Fruit fly (Drosophila melanogaster) whole organism, embryonic: ENCODE data around the gene org-1.

Source experiments
- Antp ChIP-seq: fragments of 200-800 bp; sonication (Bioruptor generic); optimal IDR thresholded peaks from 3 replicates; lab custom pipeline; 2016; ENCODE audit warnings: missing biosample characterization, missing genetic modification characterization
- CG11695 ChIP-seq: fragments of 200-800 bp; sonication (Bioruptor generic); IDR thresholded peaks from 3 replicates; pipeline ENCODE4 v1.3.6; 2022; ENCODE audit warnings: missing biosample characterization, missing genetic modification characterization
- CG13287 ChIP-seq: fragments of 200-800 bp; sonication (Bioruptor generic); IDR thresholded peaks from 2 replicates; pipeline ENCODE4 v1.3.6; 2022; ENCODE audit warnings: missing biosample characterization, missing genetic modification characterization; ENCODE audit not compliant: partially characterized antibody
- CG13894 ChIP-seq: fragments of 200-800 bp; sonication (Bioruptor generic); optimal IDR thresholded peaks from 3 replicates; lab custom pipeline; 2018; ENCODE audit warnings: missing biosample characterization, mild to moderate bottlenecking, missing genetic modification characterization, moderate library complexity
- CG14441 ChIP-seq: fragments of 200-800 bp; sonication (Bioruptor generic); IDR thresholded peaks from 2 replicates; pipeline ENCODE4 v1.3.6; 2022; ENCODE audit warnings: missing biosample characterization, missing genetic modification characterization
- CG14667 ChIP-seq: fragments of 200-800 bp; sonication (Bioruptor generic); IDR thresholded peaks from 2 replicates; pipeline ENCODE4 v1.3.6; 2022; ENCODE audit warnings: missing biosample characterization, missing genetic modification characterization
- CG15601 ChIP-seq: fragments of 200-800 bp; sonication (Bioruptor generic); optimal IDR thresholded peaks from 3 replicates; lab custom pipeline; 2019; ENCODE audit warnings: missing biosample characterization, mild to moderate bottlenecking, missing genetic modification characterization, moderate library complexity
- CG1603 ChIP-seq: fragments of 200-800 bp; sonication (Bioruptor generic); optimal IDR thresholded peaks from 2 replicates; lab custom pipeline; 2019; ENCODE audit warnings: missing biosample characterization, mild to moderate bottlenecking, missing genetic modification characterization, moderate library complexity
- CG2712 ChIP-seq: fragments of 200-800 bp; optimal IDR thresholded peaks from 3 replicates; lab custom pipeline; 2019; ENCODE audit warnings: missing biosample characterization, mild to moderate bottlenecking, missing genetic modification characterization, moderate library complexity
- CG3065 ChIP-seq: fragments of 200-800 bp; sonication (Bioruptor generic); optimal IDR thresholded peaks from 2 replicates; lab custom pipeline; 2016; ENCODE audit warnings: missing biosample characterization, missing genetic modification characterization
- CG3281 ChIP-seq: fragments of 200-800 bp; sonication (Bioruptor generic); optimal IDR thresholded peaks from 3 replicates; lab custom pipeline; 2017; ENCODE audit warnings: missing biosample characterization, mild to moderate bottlenecking, missing genetic modification characterization
- CG34422 ChIP-seq: fragments of 200-800 bp; sonication (Bioruptor generic); IDR thresholded peaks from 3 replicates; pipeline ENCODE4 v1.3.6; 2022; ENCODE audit warnings: missing biosample characterization, missing genetic modification characterization
- CG3726 ChIP-seq: fragments of 200-800 bp; sonication (Bioruptor generic); IDR thresholded peaks from 3 replicates; pipeline ENCODE4, ENCODE4 v1.3.6; 2022; ENCODE audit warnings: missing biosample characterization, missing genetic modification characterization
- CG3847 ChIP-seq: fragments of 200-800 bp; sonication (Bioruptor generic); IDR thresholded peaks from 2 replicates; pipeline ENCODE4 v1.3.6; 2022; ENCODE audit warnings: missing biosample characterization, missing genetic modification characterization
- CG43689 ChIP-seq: fragments of 200-800 bp; sonication (Bioruptor generic); IDR thresholded peaks from 2 replicates; pipeline ENCODE4 v1.3.6; 2022; ENCODE audit warnings: missing biosample characterization, missing genetic modification characterization
- CG6683 ChIP-seq: fragments of 200-800 bp; sonication (Bioruptor generic); optimal IDR thresholded peaks from 2 replicates; lab custom pipeline; 2017; ENCODE audit warnings: missing biosample characterization, mild to moderate bottlenecking, missing genetic modification characterization, missing genetic modification reagents
- CG6689 ChIP-seq: fragments of 200-800 bp; sonication (Bioruptor generic); IDR thresholded peaks from 2 replicates; pipeline ENCODE4 v1.3.6; 2022; ENCODE audit warnings: missing biosample characterization, missing genetic modification characterization
- CG7271 ChIP-seq: fragments of 200-800 bp; sonication (Bioruptor generic); optimal IDR thresholded peaks from 2 replicates; lab custom pipeline; 2018; ENCODE audit warnings: missing biosample characterization, mild to moderate bottlenecking, missing genetic modification characterization, moderate library complexity
- D19B ChIP-seq: fragments of 200-800 bp; sonication (Bioruptor generic); optimal IDR thresholded peaks from 2 replicates; lab custom pipeline; 2017; ENCODE audit warnings: missing biosample characterization, mild to moderate bottlenecking, missing genetic modification characterization
- Dp ChIP-seq: fragments of 200-800 bp; sonication (Bioruptor generic); optimal IDR thresholded peaks from 2 replicates; lab custom pipeline; 2018; ENCODE audit warnings: missing biosample characterization, mild to moderate bottlenecking, missing genetic modification characterization, moderate library complexity
- Elba2 ChIP-seq: fragments of 200-800 bp; sonication (Bioruptor generic); optimal IDR thresholded peaks from 3 replicates; lab custom pipeline; 2016; ENCODE audit warnings: missing biosample characterization, missing genetic modification characterization
- Gug ChIP-seq: fragments of 200-800 bp; sonication (Bioruptor generic); IDR thresholded peaks from 4 replicates; pipeline ENCODE4 v1.3.6; 2022; ENCODE audit warnings: missing biosample characterization, missing genetic modification characterization
- H2.0 ChIP-seq: fragments of 200-800 bp; sonication (Bioruptor generic); IDR thresholded peaks from 2 replicates; pipeline ENCODE4 v1.3.6; 2022; ENCODE audit warnings: missing biosample characterization, missing genetic modification characterization
- MTF-1 ChIP-seq: fragments of 200-800 bp; sonication (Bioruptor generic); optimal IDR thresholded peaks from 2 replicates; lab custom pipeline; 2018; ENCODE audit warnings: missing biosample characterization, mild to moderate bottlenecking, missing genetic modification characterization, borderline replicate concordance
- Max ChIP-seq: fragments of 200-800 bp; sonication (Bioruptor generic); optimal IDR thresholded peaks from 2 replicates; lab custom pipeline; 2016; ENCODE audit warnings: missing biosample characterization, mild to moderate bottlenecking, missing genetic modification characterization
- Opbp ChIP-seq: fragments of 200-800 bp; sonication (Bioruptor generic); IDR thresholded peaks from 3 replicates; pipeline ENCODE4 v1.3.6; 2022; ENCODE audit warnings: missing biosample characterization, missing genetic modification characterization; ENCODE audit not compliant: partially characterized antibody
- Poxn ChIP-seq: fragments of 200-800 bp; sonication (Bioruptor generic); IDR thresholded peaks from 2 replicates; pipeline ENCODE4 v1.3.6; 2022; ENCODE audit warnings: missing biosample characterization, missing genetic modification characterization
- Scr ChIP-seq: fragments of 200-800 bp; sonication (Bioruptor generic); IDR thresholded peaks from 2 replicates; pipeline ENCODE4 v1.3.6; 2022; ENCODE audit warnings: missing biosample characterization, missing genetic modification characterization; ENCODE audit not compliant: partially characterized antibody
- Side ChIP-seq: fragments of 200-800 bp; sonication (Bioruptor generic); optimal IDR thresholded peaks from 2 replicates; lab custom pipeline; 2016; ENCODE audit warnings: missing biosample characterization, missing genetic modification characterization
- Tbp ChIP-seq: fragments of >200 bp; optimal IDR thresholded peaks from 2 replicates; lab custom pipeline; 2018; ENCODE audit warnings: missing biosample characterization, missing genetic modification characterization
- Xrp1 ChIP-seq: fragments of 200-800 bp; sonication (Bioruptor generic); IDR thresholded peaks from 2 replicates; pipeline ENCODE4 v1.3.6; 2022; ENCODE audit warnings: missing biosample characterization, missing genetic modification characterization
- ab ChIP-seq: fragments of 200-800 bp; sonication (Bioruptor generic); optimal IDR thresholded peaks from 2 replicates; lab custom pipeline; 2016; ENCODE audit warnings: missing biosample characterization, missing genetic modification characterization
- ac ChIP-seq: fragments of 200-800 bp; sonication (Bioruptor generic); optimal IDR thresholded peaks from 3 replicates; lab custom pipeline; 2017; ENCODE audit warnings: missing biosample characterization, mild to moderate bottlenecking, missing genetic modification characterization
- cad ChIP-seq: fragments of >200 bp; optimal IDR thresholded peaks from 2 replicates; lab custom pipeline; 2017; ENCODE audit warnings: missing biosample characterization, missing genetic modification characterization
- dan ChIP-seq: fragments of 200-800 bp; sonication (Bioruptor generic); IDR thresholded peaks from 2 replicates; pipeline ENCODE4 v1.3.6; 2022; ENCODE audit warnings: missing biosample characterization, missing genetic modification characterization
- exex ChIP-seq: fragments of 200-800 bp; sonication (Bioruptor generic); optimal IDR thresholded peaks from 4 replicates; lab custom pipeline; 2018; ENCODE audit warnings: missing biosample characterization, mild to moderate bottlenecking, missing genetic modification characterization, moderate library complexity
- lbe ChIP-seq: fragments of 200-800 bp; sonication (Bioruptor generic); optimal IDR thresholded peaks from 2 replicates; lab custom pipeline; 2016; ENCODE audit warnings: missing biosample characterization, mild to moderate bottlenecking, missing genetic modification characterization
- lola ChIP-seq, 3 experiments: fragments of >200 bp in 2 of 3; fragments of 200-800 bp in 1 of 3; sonication (Bioruptor generic) in 1 of 3; optimal IDR thresholded peaks; 2 replicates each; lab custom pipeline; 2017 to 2019; ENCODE audit warnings: missing biosample characterization in 3 of 3, missing genetic modification characterization in 3 of 3, mild to moderate bottlenecking in 1 of 3, moderate library complexity in 1 of 3
- luna ChIP-seq: fragments of 200-800 bp; sonication (Bioruptor generic); optimal IDR thresholded peaks from 2 replicates; lab custom pipeline; 2016; ENCODE audit warnings: missing biosample characterization, missing genetic modification characterization
- mld ChIP-seq: fragments of 200-800 bp; sonication (Bioruptor generic); IDR thresholded peaks from 3 replicates; pipeline ENCODE4 v1.3.6; 2022; ENCODE audit warnings: missing biosample characterization, missing genetic modification characterization; ENCODE audit not compliant: partially characterized antibody
- oc ChIP-seq: fragments of 200-800 bp; sonication (Bioruptor generic); optimal IDR thresholded peaks from 2 replicates; lab custom pipeline; 2018; ENCODE audit warnings: missing biosample characterization, mild to moderate bottlenecking, missing genetic modification characterization, moderate library complexity
- pros ChIP-seq: fragments of 200-800 bp; sonication (Bioruptor generic); optimal IDR thresholded peaks from 3 replicates; lab custom pipeline; 2019; ENCODE audit warnings: missing biosample characterization, mild to moderate bottlenecking, missing genetic modification characterization, moderate library complexity
- sr ChIP-seq: fragments of 200-800 bp; sonication (Bioruptor generic); IDR thresholded peaks from 3 replicates; pipeline ENCODE4 v1.3.6; 2022; ENCODE audit warnings: missing biosample characterization, missing genetic modification characterization
- trh ChIP-seq: fragments of 200-800 bp; sonication (Bioruptor generic); optimal IDR thresholded peaks from 2 replicates; lab custom pipeline; 2016; ENCODE audit warnings: missing biosample characterization, missing genetic modification characterization
- tx ChIP-seq: fragments of 200-800 bp; sonication (Bioruptor generic); optimal IDR thresholded peaks from 2 replicates; lab custom pipeline; 2016; ENCODE audit warnings: missing biosample characterization, missing genetic modification characterization
- wdn ChIP-seq: fragments of 200-800 bp; sonication (Bioruptor generic); IDR thresholded peaks from 2 replicates; pipeline ENCODE4 v1.3.6; 2022; ENCODE audit warnings: missing biosample characterization, missing genetic modification characterization
- wor ChIP-seq: fragments of 200-800 bp; sonication (Bioruptor generic); IDR thresholded peaks from 2 replicates; pipeline ENCODE4 v1.3.6; 2022; ENCODE audit warnings: missing biosample characterization, missing genetic modification characterization
- yki ChIP-seq: fragments of >200 bp; optimal IDR thresholded peaks from 3 replicates; lab custom pipeline; 2018
- zen ChIP-seq: fragments of 200-800 bp; sonication (Bioruptor generic); optimal IDR thresholded peaks from 3 replicates; lab custom pipeline; 2018; ENCODE audit warnings: missing biosample characterization, mild to moderate bottlenecking, missing genetic modification characterization, moderate library complexity

org-1 gene

DNA sequence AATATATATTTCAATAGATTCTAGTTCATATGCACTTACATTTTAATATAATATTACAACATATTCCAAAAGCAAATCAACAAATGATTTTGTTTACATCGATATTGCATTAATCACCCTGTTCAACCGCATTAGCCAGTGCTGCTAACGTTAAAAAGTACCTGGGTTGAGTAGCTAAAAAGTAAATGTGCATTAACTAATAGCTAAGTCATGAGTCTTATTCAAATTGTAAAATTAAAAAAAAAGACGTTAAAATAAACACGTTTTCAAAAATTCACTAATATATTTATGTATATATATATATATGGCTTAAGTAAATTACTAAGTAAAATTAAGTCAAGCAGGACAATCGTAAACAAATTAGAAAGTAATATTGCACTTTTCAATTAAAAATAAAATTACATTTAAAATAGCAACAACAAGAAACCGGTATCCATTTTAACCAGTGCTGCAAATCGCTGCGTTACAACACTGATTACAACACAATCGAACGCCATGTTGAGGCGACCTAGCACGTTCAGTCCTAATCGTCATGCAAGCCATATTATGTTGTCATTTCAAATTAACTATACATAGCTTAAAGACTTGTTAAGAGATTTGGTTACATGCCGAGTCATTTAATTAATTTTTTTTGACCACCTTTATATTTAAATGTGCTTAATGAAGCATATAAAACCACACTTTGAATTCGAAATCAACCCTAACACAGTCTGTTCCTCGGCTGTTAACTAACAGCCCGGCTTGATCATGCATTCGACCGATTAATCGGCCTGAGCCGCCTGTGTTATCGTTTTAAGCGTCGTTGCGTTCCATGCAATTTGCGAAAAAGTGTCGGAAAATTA is 56.5 kb downstream of the org-1 start, which contains the start of gene CG10555 (continued):
- TF ChIP-seq wor (GFP tag; lab: Robert Waterston, UW) (peak; percentile 93), CG14441 (peak; percentile 89), ac (GFP tag; lab: Kevin White, UChicago) (peak; percentile 28), pros (GFP tag; lab: Kevin White, UChicago) (no peak), Side (peak; percentile 77), wdn (peak; percentile 83), D19B (GFP tag; lab: Kevin White, UChicago) (peak; percentile 44), H2.0 (GFP tag; lab: Robert Waterston, UW) (peak; percentile 89), sr (no peak; the same call in 1 of the 3 replicates), CG13894 (tag; lab: Kevin White, UChicago) (peak; percentile 48), Scr (GFP tag; lab: Robert Waterston, UW) (peak; percentile 73), zen (peak; percentile 97), Dp (GFP tag; lab: Kevin White, UChicago) (peak; percentile 11), tx (peak; percentile 91), Tbp (GFP tag; lab: Kevin White, UChicago) (no peak), CG11695 (peak; percentile 60; the same call in 2 of the 3 replicates), CG7271 (tag; lab: Kevin White, UChicago) (peak; percentile 35), cad (GFP tag; lab: Kevin White, UChicago) (no peak), CG3281 (GFP tag; lab: Kevin White, UChicago) (peak; percentile 63), Poxn (GFP tag; lab: Robert Waterston, UW) (peak; percentile 60; the same call in 1 of the 2 replicates), trh (GFP tag; lab: Kevin White, UChicago) (no peak), ab (peak; percentile 94), MTF-1 (GFP tag; lab: Kevin White, UChicago) (no peak), CG3847 (GFP tag; lab: Robert Waterston, UW) (peak; percentile 91), CG6689 (peak; percentile 84), Antp (GFP tag; lab: Kevin White, UChicago) (peak; percentile 83), oc (no peak), Xrp1 (GFP tag; lab: Robert Waterston, UW) (peak; percentile 95), dan (GFP tag; lab: Robert Waterston, UW) (peak; percentile 76), CG3726 (GFP tag; lab: Robert Waterston, UW) (peak; percentile 74), CG3065 (peak; percentile 14), CG34422 (GFP tag; lab: Robert Waterston, UW) (peak; percentile 82), CG1603 (tag; lab: Kevin White, UChicago) (peak; percentile 95), CG15601 (peak; percentile 84), lbe (peak; percentile 57), Elba2 (peak; percentile 61), CG13287 (GFP tag; lab: Robert Waterston, UW) (peak; percentile 75), CG6683 (peak; percentile 32), CG43689 (peak; percentile 66), Opbp (GFP tag; lab: Robert Waterston, UW) (peak; percentile 78), lola (GFP tag; optimal IDR thresholded peaks at IDR 0.05; lab: Kevin White, UChicago) (peak in 1 of 3 experiments; percentile 96), mld (GFP tag; lab: Robert Waterston, UW) (peak; percentile 47; the same call in 1 of the 3 replicates), exex (tag; lab: Kevin White, UChicago) (peak; percentile 36), CG2712 (tag; lab: Kevin White, UChicago) (peak; percentile 86), yki (no peak), luna (GFP tag; lab: Kevin White, UChicago) (no peak), Gug (GFP tag; lab: Robert Waterston, UW) (peak; percentile 65; the same call in 3 of the 4 replicates), CG14667 (peak; percentile 60), Max (GFP tag; lab: Kevin White, UChicago) (peak; percentile 84)
